Fruit fly (Drosophila melanogaster) whole organism, prepupa: ENCODE data around the gene Exo84.

ENCODE experiments used
- Blimp-1 ChIP-seq: fragments of 200-800 bp; sonication (Bioruptor generic); optimal IDR thresholded peaks from 3 replicates; lab custom pipeline; 2017; ENCODE audit warnings: missing biosample characterization, missing genetic modification characterization, mild to moderate bottlenecking, moderate library complexity, missing genetic modification reagents
- CG10631 ChIP-seq: fragments of 200-800 bp; sonication (Bioruptor generic); optimal IDR thresholded peaks from 2 replicates; lab custom pipeline; 2016; ENCODE audit warnings: missing biosample characterization, missing genetic modification characterization
- CG11294 ChIP-seq: fragments of 200-800 bp; sonication (Bioruptor generic); IDR thresholded peaks from 2 replicates; pipeline ENCODE4 v1.3.6; 2022; ENCODE audit warnings: missing biosample characterization, missing genetic modification characterization
- CG15336 ChIP-seq: fragments of 200-800 bp; sonication (Bioruptor generic); IDR thresholded peaks from 2 replicates; pipeline ENCODE4 v1.3.6; 2022; ENCODE audit warnings: missing biosample characterization, missing genetic modification characterization
- CG1621 ChIP-seq: fragments of 200-800 bp; sonication (Bioruptor generic); optimal IDR thresholded peaks from 3 replicates; lab custom pipeline; 2018; ENCODE audit warnings: missing biosample characterization, mild to moderate bottlenecking, missing genetic modification characterization
- CG31627 ChIP-seq: fragments of 200-800 bp; sonication (Bioruptor generic); optimal IDR thresholded peaks from 3 replicates; lab custom pipeline; 2016; ENCODE audit warnings: missing biosample characterization, missing genetic modification characterization
- CG32006 ChIP-seq: fragments of 200-800 bp; sonication (Bioruptor generic); optimal IDR thresholded peaks from 3 replicates; lab custom pipeline; 2017; ENCODE audit warnings: missing biosample characterization, mild to moderate bottlenecking, missing genetic modification characterization
- CG34406 ChIP-seq: fragments of 200-800 bp; sonication (Bioruptor generic); optimal IDR thresholded peaks from 3 replicates; lab custom pipeline; 2016; ENCODE audit warnings: missing biosample characterization, missing genetic modification characterization
- CG3919 ChIP-seq: fragments of 200-800 bp; sonication (Bioruptor generic); optimal IDR thresholded peaks from 3 replicates; lab custom pipeline; 2016; ENCODE audit warnings: missing biosample characterization, missing genetic modification characterization
- CG4318 ChIP-seq: fragments of 200-800 bp; sonication (Bioruptor generic); optimal IDR thresholded peaks from 3 replicates; lab custom pipeline; 2017; ENCODE audit warnings: missing biosample characterization, mild to moderate bottlenecking, missing genetic modification characterization
- CG6163 ChIP-seq: fragments of 200-800 bp; sonication (Bioruptor generic); IDR thresholded peaks from 3 replicates; pipeline ENCODE4 v1.3.6; 2022; ENCODE audit warnings: missing biosample characterization, missing genetic modification characterization
- CG6808 ChIP-seq: fragments of 200-800 bp; sonication (Bioruptor generic); optimal IDR thresholded peaks from 3 replicates; lab custom pipeline; 2017; ENCODE audit warnings: missing biosample characterization, missing genetic modification characterization, mild to moderate bottlenecking, moderate library complexity, missing genetic modification reagents
- CG6854 ChIP-seq: fragments of 200-800 bp; sonication (Bioruptor generic); optimal IDR thresholded peaks from 2 replicates; lab custom pipeline; 2017; ENCODE audit warnings: missing biosample characterization, mild to moderate bottlenecking, missing genetic modification characterization
- CG8119 ChIP-seq: fragments of 200-800 bp; sonication (Bioruptor generic); IDR thresholded peaks from 3 replicates; pipeline ENCODE4 v1.3.6; 2022; ENCODE audit warnings: missing biosample characterization, missing genetic modification characterization
- CG8632 ChIP-seq: fragments of 200-800 bp; sonication (Bioruptor generic); optimal IDR thresholded peaks from 3 replicates; lab custom pipeline; 2016; ENCODE audit warnings: missing biosample characterization, missing genetic modification characterization
- CG9139 ChIP-seq: fragments of 200-800 bp; sonication (Bioruptor generic); optimal IDR thresholded peaks from 3 replicates; lab custom pipeline; 2017; ENCODE audit warnings: missing biosample characterization, mild to moderate bottlenecking, missing genetic modification characterization
- Eip75B ChIP-seq: fragments of 200-800 bp; sonication (Bioruptor generic); optimal IDR thresholded peaks from 3 replicates; lab custom pipeline; 2016; ENCODE audit warnings: missing biosample characterization, missing genetic modification characterization
- Eip78C ChIP-seq: fragments of 200-800 bp; sonication (Bioruptor generic); peaks from one replicate; lab custom pipeline; 2016; ENCODE audit warnings: missing biosample characterization, missing genetic modification characterization
- Ets21C ChIP-seq: fragments of 200-800 bp; sonication (Bioruptor generic); optimal IDR thresholded peaks from 3 replicates; lab custom pipeline; 2016; ENCODE audit warnings: missing biosample characterization, missing genetic modification characterization
- Ets96B ChIP-seq: fragments of 200-800 bp; optimal IDR thresholded peaks from 2 replicates; lab custom pipeline; 2019; ENCODE audit warnings: missing biosample characterization, mild to moderate bottlenecking, missing genetic modification characterization, moderate library complexity
- Hr38 ChIP-seq: sonication (Bioruptor generic); optimal IDR thresholded peaks from 2 replicates; lab custom pipeline; 2016; ENCODE audit warnings: missing biosample characterization, missing genetic modification characterization
- Hr39 ChIP-seq: fragments of 200-800 bp; sonication (Bioruptor generic); optimal IDR thresholded peaks from 2 replicates; lab custom pipeline; 2016; ENCODE audit warnings: missing biosample characterization, missing genetic modification characterization
- Lpt ChIP-seq: fragments of 200-800 bp; sonication (Bioruptor generic); optimal IDR thresholded peaks from 3 replicates; lab custom pipeline; 2016; ENCODE audit warnings: missing biosample characterization, missing genetic modification characterization
- Met ChIP-seq: fragments of 200-800 bp; sonication (Bioruptor generic); optimal IDR thresholded peaks from 3 replicates; lab custom pipeline; 2016; ENCODE audit warnings: missing biosample characterization, missing genetic modification characterization
- OdsH ChIP-seq: fragments of 200-800 bp; sonication (Bioruptor generic); optimal IDR thresholded peaks from 3 replicates; lab custom pipeline; 2016; ENCODE audit warnings: missing biosample characterization, missing genetic modification characterization
- Smox ChIP-seq: fragments of 200-800 bp; sonication (Bioruptor generic); optimal IDR thresholded peaks from 3 replicates; lab custom pipeline; 2016; ENCODE audit warnings: missing biosample characterization, missing genetic modification characterization
- Sox14 ChIP-seq: fragments of 200-800 bp; sonication (Bioruptor generic); optimal IDR thresholded peaks from 3 replicates; lab custom pipeline; 2016; ENCODE audit warnings: missing biosample characterization, missing genetic modification characterization
- Sox15 ChIP-seq: fragments of 200-800 bp; sonication (Bioruptor generic); optimal IDR thresholded peaks from 3 replicates; lab custom pipeline; 2016; ENCODE audit warnings: missing biosample characterization, missing genetic modification characterization
- achi ChIP-seq: fragments of 200-800 bp; sonication (Bioruptor generic); optimal IDR thresholded peaks from 3 replicates; lab custom pipeline; 2016; ENCODE audit warnings: missing biosample characterization, missing genetic modification characterization
- cyc ChIP-seq: fragments of 200-800 bp; sonication (Bioruptor generic); optimal IDR thresholded peaks from 3 replicates; lab custom pipeline; 2016; ENCODE audit warnings: missing biosample characterization, missing genetic modification characterization
- dac ChIP-seq: fragments of 200-800 bp; sonication (Bioruptor generic); optimal IDR thresholded peaks from 2 replicates; lab custom pipeline; 2017; ENCODE audit warnings: missing biosample characterization, mild to moderate bottlenecking, missing genetic modification characterization
- dsx ChIP-seq: fragments of 200-800 bp; optimal IDR thresholded peaks from 3 replicates; lab custom pipeline; 2019; ENCODE audit warnings: missing biosample characterization, mild to moderate bottlenecking, missing genetic modification characterization, moderate library complexity; ENCODE audit not compliant: poor library complexity, severe bottlenecking
- eg ChIP-seq: fragments of 200-800 bp; sonication (Bioruptor generic); IDR thresholded peaks from 3 replicates; pipeline ENCODE4 v1.3.6; 2022; ENCODE audit warnings: missing biosample characterization, missing genetic modification characterization
- esn ChIP-seq: fragments of 200-800 bp; sonication (Bioruptor generic); optimal IDR thresholded peaks from 2 replicates; lab custom pipeline; 2016; ENCODE audit warnings: missing biosample characterization, mild to moderate bottlenecking, missing genetic modification characterization, moderate library complexity
- fd59A ChIP-seq: fragments of 200-800 bp; sonication (Bioruptor generic); optimal IDR thresholded peaks from 2 replicates; lab custom pipeline; 2017; ENCODE audit warnings: missing biosample characterization, mild to moderate bottlenecking, missing genetic modification characterization, missing genetic modification reagents
- fd85E ChIP-seq: fragments of 200-800 bp; sonication (Bioruptor generic); optimal IDR thresholded peaks from 3 replicates; lab custom pipeline; 2016; ENCODE audit warnings: missing biosample characterization, missing genetic modification characterization
- fkh ChIP-seq: fragments of 200-800 bp; sonication (Bioruptor generic); optimal IDR thresholded peaks from 3 replicates; lab custom pipeline; 2017; ENCODE audit warnings: missing biosample characterization, mild to moderate bottlenecking, missing genetic modification characterization, moderate library complexity
- lz ChIP-seq: fragments of 200-800 bp; sonication (Bioruptor generic); optimal IDR thresholded peaks from 3 replicates; lab custom pipeline; 2016; ENCODE audit warnings: missing biosample characterization, missing genetic modification characterization
- net ChIP-seq: fragments of 200-800 bp; sonication (Bioruptor generic); optimal IDR thresholded peaks from 3 replicates; lab custom pipeline; 2016; ENCODE audit warnings: missing biosample characterization, missing genetic modification characterization
- pdm3 ChIP-seq: fragments of 200-800 bp; sonication (Bioruptor generic); optimal IDR thresholded peaks from 3 replicates; lab custom pipeline; 2016; ENCODE audit warnings: missing biosample characterization, missing genetic modification characterization
- salr ChIP-seq, 2 experiments: fragments of 200-800 bp; sonication (Bioruptor generic); optimal IDR thresholded peaks; 3 replicates each; lab custom pipeline; 2016 to 2018; ENCODE audit warnings: missing biosample characterization in 2 of 2, missing genetic modification characterization in 2 of 2, mild to moderate bottlenecking in 1 of 2
- spab ChIP-seq: fragments of 200-800 bp; sonication (Bioruptor generic); optimal IDR thresholded peaks from 2 replicates; lab custom pipeline; 2017; ENCODE audit warnings: missing biosample characterization, mild to moderate bottlenecking, missing genetic modification characterization, missing genetic modification reagents
- topi ChIP-seq: fragments of 200-800 bp; sonication (Bioruptor generic); optimal IDR thresholded peaks from 3 replicates; lab custom pipeline; 2016; ENCODE audit warnings: missing biosample characterization, missing genetic modification characterization
- vri ChIP-seq: fragments of 200-800 bp; sonication (Bioruptor generic); optimal IDR thresholded peaks from 3 replicates; lab custom pipeline; 2016; ENCODE audit warnings: missing biosample characterization, mild to moderate bottlenecking, missing genetic modification characterization

Exo84 gene

dm6 chr3R:26021195-26021914 lies 30.7 kb downstream of the Exo84 start (continued):
- peak; percentile 94 for TF ChIP-seq CG34406 (GFP tag; lab: Kevin White, UChicago)
- TF ChIP-seq Smox: peak; percentile 93
- peak; percentile 98 for TF ChIP-seq Eip78C
- TF ChIP-seq pdm3: peak; percentile 93
- peak; percentile 73 for TF ChIP-seq CG9139
- peak; percentile 96 for TF ChIP-seq spab (GFP tag; lab: Kevin White, UChicago)
- peak; percentile 71 for TF ChIP-seq CG6854
- peak; percentile 92 for TF ChIP-seq Sox14 (GFP tag; lab: Kevin White, UChicago)
- TF ChIP-seq salr (GFP tag; optimal IDR thresholded peaks at IDR 0.05; lab: Kevin White, UChicago): peak; percentile 61 to 98
- TF ChIP-seq Sox15: peak; percentile 93
- TF ChIP-seq OdsH (GFP tag; lab: Kevin White, UChicago): peak; percentile 92
- peak; percentile 63 for TF ChIP-seq dsx (GFP tag; lab: Kevin White, UChicago)
- peak; percentile 92 for TF ChIP-seq Ets21C (GFP tag; lab: Kevin White, UChicago)
- peak; percentile 62; the same call in 2 of the 3 replicates for TF ChIP-seq CG6163 (GFP tag; lab: Robert Waterston, UW)
- peak; percentile 96 for TF ChIP-seq CG6808 (GFP tag; lab: Kevin White, UChicago)
- TF ChIP-seq CG31627 (GFP tag; lab: Kevin White, UChicago): peak; percentile 93
- peak; percentile 94 for TF ChIP-seq Ets96B (tag; lab: Kevin White, UChicago)

dm6 chr3R:26020244-26021171 lies 31.5 kb downstream of the Exo84 start:
- TF ChIP-seq CG1621: peak; percentile 60
- TF ChIP-seq Hr38 (GFP tag; lab: Kevin White, UChicago): no peak
- peak; percentile 77 for TF ChIP-seq achi (GFP tag; lab: Kevin White, UChicago)
- peak; percentile 25 for TF ChIP-seq Lpt (GFP tag; lab: Kevin White, UChicago)
- TF ChIP-seq Ets21C (GFP tag; lab: Kevin White, UChicago): peak; percentile 6
- peak; percentile 55 for TF ChIP-seq fd59A (GFP tag; lab: Kevin White, UChicago)
- peak; percentile 89 for TF ChIP-seq Eip78C
- peak; percentile 46 for TF ChIP-seq lz (GFP tag; lab: Kevin White, UChicago)
- TF ChIP-seq CG11294 (GFP tag; lab: Robert Waterston, UW): peak; percentile 19; the same call in 1 of the 2 replicates
- peak; percentile 72 for TF ChIP-seq Ets96B (tag; lab: Kevin White, UChicago)
- peak; percentile 53 for TF ChIP-seq dac (GFP tag; lab: Kevin White, UChicago)
- peak; percentile 76 for TF ChIP-seq CG10631 (GFP tag; lab: Kevin White, UChicago)
- no peak for TF ChIP-seq fkh
- TF ChIP-seq Sox14 (GFP tag; lab: Kevin White, UChicago): peak; percentile 36
- TF ChIP-seq vri: peak; percentile 27
- peak; percentile 88 for TF ChIP-seq CG32006 (GFP tag; lab: Kevin White, UChicago)
- TF ChIP-seq CG4318: peak; percentile 78
- TF ChIP-seq Eip75B (GFP tag; lab: Kevin White, UChicago): peak; percentile 61
- TF ChIP-seq CG9139: no peak
- peak; percentile 62 for TF ChIP-seq CG8632
- TF ChIP-seq dsx (GFP tag; lab: Kevin White, UChicago): no peak
- peak; percentile 82 for TF ChIP-seq OdsH (GFP tag; lab: Kevin White, UChicago)
- TF ChIP-seq CG3919 (GFP tag; lab: Kevin White, UChicago): peak; percentile 62
- TF ChIP-seq Met (GFP tag; lab: Kevin White, UChicago): peak; percentile 53
- peak; percentile 84 for TF ChIP-seq eg (GFP tag; lab: Robert Waterston, UW)
- TF ChIP-seq CG8119: peak; percentile 83
- TF ChIP-seq Blimp-1 (GFP tag; lab: Kevin White, UChicago): no peak
- peak; percentile 43 for TF ChIP-seq cyc (GFP tag; lab: Kevin White, UChicago)
- peak; percentile 62 for TF ChIP-seq net (GFP tag; lab: Kevin White, UChicago)
- peak; percentile 51 for TF ChIP-seq Smox
- TF ChIP-seq Hr39 (GFP tag; lab: Kevin White, UChicago): peak; percentile 36
- TF ChIP-seq fd85E (GFP tag; lab: Kevin White, UChicago): no peak
- TF ChIP-seq esn (GFP tag; lab: Kevin White, UChicago): peak; percentile 64
- TF ChIP-seq CG31627 (GFP tag; lab: Kevin White, UChicago): peak; percentile 15
- TF ChIP-seq CG6808 (GFP tag; lab: Kevin White, UChicago): peak; percentile 72
- TF ChIP-seq CG34406 (GFP tag; lab: Kevin White, UChicago): peak; percentile 73
- TF ChIP-seq CG15336 (GFP tag; lab: Robert Waterston, UW): peak; percentile 86
- peak; percentile 48 for TF ChIP-seq topi
